Worm (Caenorhabditis elegans): ENCODE data around the gene K08D10.14.

The K08D10.14 gene

ce11 chrIV:4173789-4174188, 19.0 kb downstream of the K08D10.14 start, which contains the start of gene rnp-3:
Gene rnp-3, plus strand, starts transcription at chrIV:4174089.
- no peak for TF ChIP-seq sptf-2 (GFP tag; optimal IDR thresholded peaks at IDR 0.05)
- TF ChIP-seq efl-1 (GFP tag; optimal IDR thresholded peaks at IDR 0.05) = no peak
- TF ChIP-seq ceh-100 (GFP tag; IDR thresholded peaks at IDR 0.05) = no peak
- TF ChIP-seq nfyb-1 (GFP tag; IDR thresholded peaks at IDR 0.05) = no peak
- no peak for TF ChIP-seq xnd-1 (tag; optimal IDR thresholded peaks at IDR 0.05)
- TF ChIP-seq madf-10 (tag; optimal IDR thresholded peaks at IDR 0.05) = no peak
- TF ChIP-seq ceh-58 (GFP tag; IDR thresholded peaks at IDR 0.05) = no peak
- TF ChIP-seq sea-2 (GFP tag; IDR thresholded peaks at IDR 0.05) = no peak
- TF ChIP-seq sdz-38 (tag; optimal IDR thresholded peaks at IDR 0.05) = no peak
- TF ChIP-seq aptf-3 (GFP tag; IDR thresholded peaks at IDR 0.05) = no peak
- no peak for TF ChIP-seq D2030.7 (GFP tag; IDR thresholded peaks at IDR 0.05)
- TF ChIP-seq attf-5 (GFP tag; optimal IDR thresholded peaks at IDR 0.05) = no peak
- no peak for TF ChIP-seq K12H6.12 (tag; optimal IDR thresholded peaks at IDR 0.05)
- no peak for TF ChIP-seq let-607 (tag; optimal IDR thresholded peaks at IDR 0.05)
- no peak for TF ChIP-seq ceh-79 (tag; optimal IDR thresholded peaks at IDR 0.05)
- TF ChIP-seq snpc-1.3 (tag; optimal IDR thresholded peaks at IDR 0.05; ENCODE audit: insufficient read depth) = no peak
- no peak for TF ChIP-seq lin-26 (GFP tag; IDR thresholded peaks at IDR 0.05)
- TF ChIP-seq zfh-2 (GFP tag; conservative IDR thresholded peaks at IDR 0.05) = no peak
- TF ChIP-seq snpc-3.4 (tag; optimal IDR thresholded peaks at IDR 0.05) = no peak

ce11 chrIV:4176088-4176487, 21.3 kb downstream of the K08D10.14 start, which contains the start of gene dnj-15:
Gene dnj-15, plus strand, starts transcription at chrIV:4176388.
- TF ChIP-seq F39B2.1 (GFP tag; IDR thresholded peaks at IDR 0.05) = no peak
- no peak for TF ChIP-seq rcor-1 (GFP tag; IDR thresholded peaks at IDR 0.05)
- no peak for TF ChIP-seq ZK185.1 (tag; optimal IDR thresholded peaks at IDR 0.05; ENCODE audit: poor library complexity, severe bottlenecking)
- no peak for TF ChIP-seq unc-130 (GFP tag; optimal IDR thresholded peaks at IDR 0.05)
- TF ChIP-seq F55B11.4 (tag; optimal IDR thresholded peaks at IDR 0.05; ENCODE audit: borderline replicate concordance, insufficient read depth) = no peak
- no peak for TF ChIP-seq lin-26 (GFP tag; IDR thresholded peaks at IDR 0.05)
- no peak for TF ChIP-seq attf-6 (GFP tag; IDR thresholded peaks at IDR 0.05)
- TF ChIP-seq egl-44 (GFP tag; IDR thresholded peaks at IDR 0.05) = no peak
- TF ChIP-seq F22D6.2 (tag; optimal IDR thresholded peaks at IDR 0.05) = no peak
- no peak for TF ChIP-seq akir-1 (GFP tag; optimal IDR thresholded peaks at IDR 0.05)
- TF ChIP-seq sptf-2 (GFP tag; optimal IDR thresholded peaks at IDR 0.05) = no peak
- no peak for TF ChIP-seq hlh-26 (GFP tag; conservative IDR thresholded peaks at IDR 0.05)
- TF ChIP-seq bed-2 (GFP tag; IDR thresholded peaks at IDR 0.05) = no peak
- TF ChIP-seq nfya-1 (tag; optimal IDR thresholded peaks at IDR 0.05; ENCODE audit: borderline replicate concordance, insufficient read depth) = no peak
- no peak for TF ChIP-seq let-526 (GFP tag; IDR thresholded peaks at IDR 0.05)
- TF ChIP-seq B0261.1 (tag; optimal IDR thresholded peaks at IDR 0.05) = no peak

- TF ChIP-seq ama-1 (optimal IDR thresholded peaks at IDR 0.05) = no peak
- no peak for TF ChIP-seq ama-1 (GFP tag; optimal IDR thresholded peaks at IDR 0.05)
- no peak for TF ChIP-seq tbx-9 (tag; optimal IDR thresholded peaks at IDR 0.05; ENCODE audit: borderline replicate concordance)
- no peak for TF ChIP-seq Y95B8A.8 (GFP tag; IDR thresholded peaks at IDR 0.05)
- no peak for TF ChIP-seq ekl-4 (GFP tag; IDR thresholded peaks at IDR 0.05)
- TF ChIP-seq F49E8.2 (tag; optimal IDR thresholded peaks at IDR 0.05; ENCODE audit: insufficient read depth) = peak; percentile 50
- TF ChIP-seq ceh-40 (GFP tag; IDR thresholded peaks at IDR 0.05) = no peak
- no peak for TF ChIP-seq mxl-1 (tag; optimal IDR thresholded peaks at IDR 0.05)
- TF ChIP-seq gei-17 (GFP tag; optimal IDR thresholded peaks at IDR 0.05) = no peak
- TF ChIP-seq bed-2 (GFP tag; IDR thresholded peaks at IDR 0.05) = no peak
- TF ChIP-seq D2030.7 (GFP tag; IDR thresholded peaks at IDR 0.05) = peak; percentile 32; the same call in 1 of the 2 replicates
- TF ChIP-seq madf-6 (GFP tag; IDR thresholded peaks at IDR 0.05) = peak; percentile 30; the same call in 1 of the 2 replicates
- no peak for TF ChIP-seq egl-18 (GFP tag; IDR thresholded peaks at IDR 0.05)
- peak; percentile 32 for TF ChIP-seq efl-1 (GFP tag; optimal IDR thresholded peaks at IDR 0.05)
- 0 out of 2 replicates have a peak, but pooled peaks have one; percentile 12 for TF ChIP-seq mcd-1 (GFP tag; IDR thresholded peaks at IDR 0.05)
- TF ChIP-seq ztf-22 (GFP tag; optimal IDR thresholded peaks at IDR 0.05) = no peak
- no peak for TF ChIP-seq zfh-2 (GFP tag; conservative IDR thresholded peaks at IDR 0.05)
- TF ChIP-seq lsl-1 (GFP tag; optimal IDR thresholded peaks at IDR 0.05) = peak; percentile 43
Observed at ce11 chrIV:4176659-4177058, 21.9 kb downstream of the K08D10.14 start.

All from whole organism, young adult.